Worm (Caenorhabditis elegans) whole organism, L2 larva: Measurements from ENCODE around the gene T27E7.5.

ENCODE experiments used
- egl-27 ChIP-seq: sonication (generic microtip); optimal IDR thresholded peaks from 3 replicates; lab custom pipeline; 2017; ENCODE audit warnings: missing biosample characterization, missing genetic modification reagents, missing genetic modification characterization
- elt-1 ChIP-seq: fragments of 150-350 bp; optimal IDR thresholded peaks from 2 replicates; lab custom pipeline; 2014; ENCODE audit warnings: missing biosample characterization, missing genetic modification characterization
- lin-39 ChIP-seq: fragments of 150-350 bp; optimal IDR thresholded peaks from 2 replicates; lab custom pipeline; 2014; ENCODE audit warnings: missing biosample characterization, missing genetic modification reagents, missing genetic modification characterization
- nhr-11 ChIP-seq: fragments of 150-350 bp; optimal IDR thresholded peaks from 2 replicates; lab custom pipeline; 2014; ENCODE audit warnings: missing biosample characterization, missing genetic modification characterization
- nhr-129 ChIP-seq: fragments of 150-350 bp; optimal IDR thresholded peaks from 2 replicates; lab custom pipeline; 2014; ENCODE audit warnings: missing biosample characterization, missing genetic modification characterization
- nhr-21 ChIP-seq: fragments of 150-350 bp; optimal IDR thresholded peaks from 2 replicates; lab custom pipeline; 2014; ENCODE audit warnings: missing biosample characterization, missing genetic modification characterization
- nhr-25 ChIP-seq: fragments of 150-350 bp; sonication (generic microtip); optimal IDR thresholded peaks from 3 replicates; lab custom pipeline; 2014; ENCODE audit warnings: missing biosample characterization, missing genetic modification characterization
- sma-9 ChIP-seq, 2 experiments: fragments of 150-350 bp in 1 of 2; sonication (generic microtip) in 1 of 2; optimal IDR thresholded peaks; 2 replicates each; lab custom pipeline; 2014 to 2016; ENCODE audit warnings: missing genetic modification characterization in 2 of 2, mild to moderate bottlenecking in 1 of 2, missing biosample characterization in 1 of 2, missing compliant biosample characterization in 1 of 2, missing genetic modification reagents in 1 of 2, moderate library complexity in 1 of 2
- unc-62 ChIP-seq: fragments of 150-350 bp; optimal IDR thresholded peaks from 2 replicates; lab custom pipeline; 2014; ENCODE audit warnings: missing biosample characterization, missing genetic modification reagents, missing genetic modification characterization
- zag-1 ChIP-seq: fragments of 150-350 bp; optimal IDR thresholded peaks from 2 replicates; lab custom pipeline; 2014; ENCODE audit warnings: missing biosample characterization, missing genetic modification characterization
- ztf-4 ChIP-seq: fragments of 150-350 bp; optimal IDR thresholded peaks from 2 replicates; lab custom pipeline; 2014; ENCODE audit warnings: missing biosample characterization, missing genetic modification characterization

ce11 chrIV:14532366-14532765 is 4.6 kb upstream of the T27E7.5 start:
- TF ChIP-seq elt-1 (tag; lab: Kevin White, UChicago): no peak
- no peak for TF ChIP-seq unc-62 (GFP tag; lab: Kevin White, UChicago)
- TF ChIP-seq egl-27 (tag; lab: Kevin White, UChicago): no peak
- no peak for TF ChIP-seq sma-9 (GFP tag; optimal IDR thresholded peaks at IDR 0.05; lab: Kevin White, UChicago)
- no peak for TF ChIP-seq sma-9 (tag; optimal IDR thresholded peaks at IDR 0.05; lab: Kevin White, UChicago)
- no peak for TF ChIP-seq ztf-4 (tag; lab: Kevin White, UChicago)
- TF ChIP-seq nhr-11: no peak
- no peak for TF ChIP-seq lin-39 (tag; lab: Kevin White, UChicago)
- no peak for TF ChIP-seq nhr-21
- peak; percentile 13 for TF ChIP-seq nhr-129 (tag; lab: Kevin White, UChicago)
- TF ChIP-seq zag-1: no peak
- TF ChIP-seq nhr-25 (tag; lab: Kevin White, UChicago): no peak
